In genomic region chr3L:18771095-18772013, dm6 we compare ENCODE assay signal across 1 fruit fly cellular context.
TF ChIP-seq lines count a peak whose summit lies in the region.

No protein-coding gene starts in this region.

TF ChIP-seq in whole organism, embryonic, 481 proteins besides CTCF, POLR2A, EP300 and RAD21 (continued from another document and continues in another):
- TF ChIP-seq CG9437 (GFP tag; optimal IDR thresholded peaks at IDR 0.05; lab: Kevin White, UChicago), result no peak
- no peak for TF ChIP-seq MESR4 (GFP tag; optimal IDR thresholded peaks at IDR 0.05; lab: Kevin White, UChicago)
- TF ChIP-seq ato (GFP tag; IDR thresholded peaks at IDR 0.05; lab: Robert Waterston, UW; ENCODE audit: partially characterized antibody), result no peak
- no peak for TF ChIP-seq Hmx (GFP tag; optimal IDR thresholded peaks at IDR 0.05; lab: Kevin White, UChicago)
- TF ChIP-seq CG10274 (GFP tag; optimal IDR thresholded peaks at IDR 0.05; lab: Kevin White, UChicago), result no peak
- no peak for TF ChIP-seq ind (GFP tag; optimal IDR thresholded peaks at IDR 0.05; lab: Kevin White, UChicago)
- TF ChIP-seq sna (GFP tag; IDR thresholded peaks at IDR 0.05; lab: Robert Waterston, UW; ENCODE audit: partially characterized antibody), result 0 out of 2 replicates have a peak, but pooled peaks have one; percentile 42
- no peak for TF ChIP-seq B-H1 (GFP tag; IDR thresholded peaks at IDR 0.05; lab: Robert Waterston, UW)
- no peak for TF ChIP-seq slou (GFP tag; optimal IDR thresholded peaks at IDR 0.05; lab: Kevin White, UChicago)
- TF ChIP-seq jumu (GFP tag; optimal IDR thresholded peaks at IDR 0.05; lab: Kevin White, UChicago), result no peak
- peak; percentile 73 for TF ChIP-seq CG8478 (optimal IDR thresholded peaks at IDR 0.05; lab: Kevin White, UChicago)
- peak; percentile 18; the same call in 1 of the 3 replicates for TF ChIP-seq Optix (GFP tag; IDR thresholded peaks at IDR 0.05; lab: Robert Waterston, UW)
- no peak for TF ChIP-seq nerfin-1 (tag; optimal IDR thresholded peaks at IDR 0.05; lab: Kevin White, UChicago)
- TF ChIP-seq ftz-f1 (GFP tag; optimal IDR thresholded peaks at IDR 0.05; lab: Kevin White, UChicago), result peak; percentile 99
- TF ChIP-seq CG18764 (GFP tag; optimal IDR thresholded peaks at IDR 0.05; lab: Kevin White, UChicago), result no peak
- no peak for TF ChIP-seq Mes4 (GFP tag; optimal IDR thresholded peaks at IDR 0.05; lab: Kevin White, UChicago)
- no peak for TF ChIP-seq odd (GFP tag; optimal IDR thresholded peaks at IDR 0.05; lab: Kevin White, UChicago)
- TF ChIP-seq Taf1 (GFP tag; IDR thresholded peaks at IDR 0.05; lab: Robert Waterston, UW), result no peak
- no peak for TF ChIP-seq CG16779 (GFP tag; IDR thresholded peaks at IDR 0.05; lab: Robert Waterston, UW)
- TF ChIP-seq GATAe (GFP tag; conservative IDR thresholded peaks at IDR 0.05; lab: Robert Waterston, UW), result no peak
- no peak for TF ChIP-seq CG9215 (GFP tag; IDR thresholded peaks at IDR 0.05; lab: Robert Waterston, UW)
- no peak for TF ChIP-seq HLH54F (GFP tag; optimal IDR thresholded peaks at IDR 0.05; lab: Kevin White, UChicago)
- TF ChIP-seq cg (GFP tag; optimal IDR thresholded peaks at IDR 0.05; lab: Kevin White, UChicago), result peak; percentile 87
- TF ChIP-seq CG4282 (GFP tag; optimal IDR thresholded peaks at IDR 0.05; lab: Kevin White, UChicago), result no peak
- TF ChIP-seq BEAF-32 (GFP tag; optimal IDR thresholded peaks at IDR 0.05; lab: Kevin White, UChicago), result no peak
- no peak for TF ChIP-seq CG13287 (GFP tag; IDR thresholded peaks at IDR 0.05; lab: Robert Waterston, UW; ENCODE audit: partially characterized antibody)
- TF ChIP-seq oc (tag; optimal IDR thresholded peaks at IDR 0.05; lab: Kevin White, UChicago), result peak; percentile 73
- no peak for TF ChIP-seq hbn (GFP tag; IDR thresholded peaks at IDR 0.05; lab: Robert Waterston, UW; ENCODE audit: partially characterized antibody)
- TF ChIP-seq gce (GFP tag; IDR thresholded peaks at IDR 0.05; lab: Robert Waterston, UW), result peak; percentile 11; the same call in 1 of the 3 replicates
- TF ChIP-seq MBD-R2 (GFP tag; IDR thresholded peaks at IDR 0.05; lab: Robert Waterston, UW), result no peak
- TF ChIP-seq CG2875 (GFP tag; optimal IDR thresholded peaks at IDR 0.05; lab: Kevin White, UChicago), result no peak
- TF ChIP-seq CG10543 (GFP tag; optimal IDR thresholded peaks at IDR 0.05; lab: Kevin White, UChicago), result no peak
- peak; percentile 25; the same call in 1 of the 2 replicates for TF ChIP-seq vvl (GFP tag; IDR thresholded peaks at IDR 0.05; lab: Robert Waterston, UW)
- peak; percentile 26 for TF ChIP-seq psq (GFP tag; optimal IDR thresholded peaks at IDR 0.05; lab: Kevin White, UChicago)
- TF ChIP-seq Oli (tag; optimal IDR thresholded peaks at IDR 0.05; lab: Kevin White, UChicago), result no peak
- no peak for TF ChIP-seq pnt (GFP tag; optimal IDR thresholded peaks at IDR 0.05; lab: Kevin White, UChicago)
- no peak for TF ChIP-seq mam (GFP tag; optimal IDR thresholded peaks at IDR 0.05; lab: Kevin White, UChicago)
- TF ChIP-seq CG4730 (GFP tag; IDR thresholded peaks at IDR 0.05; lab: Robert Waterston, UW), result no peak
- peak; percentile 29 for TF ChIP-seq CG2202 (tag; optimal IDR thresholded peaks at IDR 0.05; lab: Kevin White, UChicago)
- no peak for TF ChIP-seq wdn (GFP tag; IDR thresholded peaks at IDR 0.05; lab: Robert Waterston, UW)
- no peak; the same call in 2 of the 3 replicates for TF ChIP-seq so (GFP tag; IDR thresholded peaks at IDR 0.05; lab: Robert Waterston, UW)
- no peak for TF ChIP-seq CG11560 (tag; IDR thresholded peaks at IDR 0.05; lab: Robert Waterston, UW)
- peak; percentile 14 for TF ChIP-seq BtbVII (GFP tag; optimal IDR thresholded peaks at IDR 0.05; lab: Kevin White, UChicago)
- no peak for TF ChIP-seq CG15479 (GFP tag; optimal IDR thresholded peaks at IDR 0.05; lab: Kevin White, UChicago)
- TF ChIP-seq danr (GFP tag; IDR thresholded peaks at IDR 0.05; lab: Robert Waterston, UW), result no peak
- no peak for TF ChIP-seq NFAT (GFP tag; IDR thresholded peaks at IDR 0.05; lab: Robert Waterston, UW)
- TF ChIP-seq jigr1 (GFP tag; IDR thresholded peaks at IDR 0.05; lab: Robert Waterston, UW), result no peak
- no peak for TF ChIP-seq Hand (GFP tag; optimal IDR thresholded peaks at IDR 0.05; lab: Kevin White, UChicago)
- no peak for TF ChIP-seq fru (optimal IDR thresholded peaks at IDR 0.05; lab: Kevin White, UChicago)
- no peak for TF ChIP-seq Neu2 (GFP tag; optimal IDR thresholded peaks at IDR 0.05; lab: Kevin White, UChicago; ENCODE audit: borderline replicate concordance)
- no peak for TF ChIP-seq org-1 (GFP tag; optimal IDR thresholded peaks at IDR 0.05; lab: Kevin White, UChicago)
- TF ChIP-seq CG17829 (tag; optimal IDR thresholded peaks at IDR 0.05; lab: Kevin White, UChicago), result no peak
- peak; percentile 80 for TF ChIP-seq Drgx (GFP tag; IDR thresholded peaks at IDR 0.05; lab: Robert Waterston, UW)
- no peak for TF ChIP-seq CG2889 (GFP tag; IDR thresholded peaks at IDR 0.05; lab: Robert Waterston, UW)
- TF ChIP-seq CG6272 (GFP tag; IDR thresholded peaks at IDR 0.05; lab: Robert Waterston, UW), result no peak
- TF ChIP-seq CG3995 (GFP tag; optimal IDR thresholded peaks at IDR 0.05; lab: Kevin White, UChicago), result no peak
- peak; percentile 64 for TF ChIP-seq CG32767 (GFP tag; IDR thresholded peaks at IDR 0.05; lab: Robert Waterston, UW)
- TF ChIP-seq CG43689 (GFP tag; IDR thresholded peaks at IDR 0.05; lab: Robert Waterston, UW), result no peak
- no peak for TF ChIP-seq E2f1 (GFP tag; IDR thresholded peaks at IDR 0.05; lab: Robert Waterston, UW)
- peak; percentile 32 for TF ChIP-seq ab (GFP tag; optimal IDR thresholded peaks at IDR 0.05; lab: Kevin White, UChicago)
- 0 out of 3 replicates have a peak, but pooled peaks have one; percentile 12 for TF ChIP-seq Opbp (GFP tag; IDR thresholded peaks at IDR 0.05; lab: Robert Waterston, UW; ENCODE audit: partially characterized antibody)
- no peak for TF ChIP-seq tup (GFP tag; optimal IDR thresholded peaks at IDR 0.05; lab: Kevin White, UChicago)
- no peak for TF ChIP-seq MTF-1 (GFP tag; optimal IDR thresholded peaks at IDR 0.05; lab: Kevin White, UChicago; ENCODE audit: borderline replicate concordance)
- TF ChIP-seq CG15601 (tag; optimal IDR thresholded peaks at IDR 0.05; lab: Kevin White, UChicago), result peak; percentile 58
- peak; percentile 21 for TF ChIP-seq CG15269 (tag; optimal IDR thresholded peaks at IDR 0.05; lab: Kevin White, UChicago)
- no peak for TF ChIP-seq CG32532 (GFP tag; IDR thresholded peaks at IDR 0.05; lab: Robert Waterston, UW)
- TF ChIP-seq D (optimal IDR thresholded peaks at IDR 0.05; lab: Kevin White, UChicago), result no peak
- TF ChIP-seq D (GFP tag; optimal IDR thresholded peaks at IDR 0.05; lab: Kevin White, UChicago), result no peak
- TF ChIP-seq CG15011 (GFP tag; optimal IDR thresholded peaks at IDR 0.05; lab: Kevin White, UChicago), result no peak
- TF ChIP-seq Scr (GFP tag; IDR thresholded peaks at IDR 0.05; lab: Robert Waterston, UW; ENCODE audit: partially characterized antibody), result no peak
- TF ChIP-seq Fer1 (GFP tag; optimal IDR thresholded peaks at IDR 0.05; lab: Kevin White, UChicago), result no peak
- peak; percentile 23 for TF ChIP-seq CG6854 (GFP tag; optimal IDR thresholded peaks at IDR 0.05; lab: Kevin White, UChicago)
- peak; percentile 100 for TF ChIP-seq Blimp-1 (GFP tag; optimal IDR thresholded peaks at IDR 0.05; lab: Kevin White, UChicago)
- TF ChIP-seq CG3407 (GFP tag; optimal IDR thresholded peaks at IDR 0.05; lab: Kevin White, UChicago), result no peak
- TF ChIP-seq onecut (GFP tag; IDR thresholded peaks at IDR 0.05; lab: Robert Waterston, UW), result peak; percentile 4; the same call in 1 of the 2 replicates
- no peak for TF ChIP-seq maf-S (GFP tag; optimal IDR thresholded peaks at IDR 0.05; lab: Kevin White, UChicago)
- no peak for TF ChIP-seq HLH3B (GFP tag; IDR thresholded peaks at IDR 0.05; lab: Robert Waterston, UW)
- no peak for TF ChIP-seq da (GFP tag; optimal IDR thresholded peaks at IDR 0.05; lab: Kevin White, UChicago)
- peak; percentile 77 for TF ChIP-seq Med (GFP tag; lab: Kevin White, UChicago)
- TF ChIP-seq sima (GFP tag; optimal IDR thresholded peaks at IDR 0.05; lab: Kevin White, UChicago), result no peak
- TF ChIP-seq Six4 (GFP tag; optimal IDR thresholded peaks at IDR 0.05; lab: Kevin White, UChicago), result no peak
- no peak for TF ChIP-seq CG30020 (tag; optimal IDR thresholded peaks at IDR 0.05; lab: Kevin White, UChicago)
- peak; percentile 96 for TF ChIP-seq crol (GFP tag; IDR thresholded peaks at IDR 0.05; lab: Robert Waterston, UW)
- no peak; the same call in 2 of the 3 replicates for TF ChIP-seq CG11695 (GFP tag; IDR thresholded peaks at IDR 0.05; lab: Robert Waterston, UW)
- no peak for TF ChIP-seq aop (GFP tag; IDR thresholded peaks at IDR 0.05; lab: Robert Waterston, UW)
- no peak for TF ChIP-seq bigmax (GFP tag; optimal IDR thresholded peaks at IDR 0.05; lab: Kevin White, UChicago)
- peak; percentile 41 for TF ChIP-seq CG2712 (tag; optimal IDR thresholded peaks at IDR 0.05; lab: Kevin White, UChicago)
- TF ChIP-seq sug (tag; optimal IDR thresholded peaks at IDR 0.05; lab: Kevin White, UChicago), result peak; percentile 85
- TF ChIP-seq CG5953 (GFP tag; IDR thresholded peaks at IDR 0.05; lab: Robert Waterston, UW), result no peak
- TF ChIP-seq CG4404 (GFP tag; IDR thresholded peaks at IDR 0.05; lab: Robert Waterston, UW), result no peak
- TF ChIP-seq CG7271 (tag; optimal IDR thresholded peaks at IDR 0.05; lab: Kevin White, UChicago), result no peak
- TF ChIP-seq CG7987 (GFP tag; optimal IDR thresholded peaks at IDR 0.05; lab: Kevin White, UChicago), result no peak
- TF ChIP-seq fu2 (GFP tag; optimal IDR thresholded peaks at IDR 0.05; lab: Kevin White, UChicago), result no peak
- TF ChIP-seq CG10565 (GFP tag; optimal IDR thresholded peaks at IDR 0.05; lab: Kevin White, UChicago), result no peak
- TF ChIP-seq C15 (GFP tag; IDR thresholded peaks at IDR 0.05; lab: Robert Waterston, UW), result no peak
- no peak for TF ChIP-seq pita (GFP tag; optimal IDR thresholded peaks at IDR 0.05; lab: Kevin White, UChicago)
- TF ChIP-seq CG15073 (GFP tag; optimal IDR thresholded peaks at IDR 0.05; lab: Kevin White, UChicago), result no peak
- TF ChIP-seq pros (GFP tag; optimal IDR thresholded peaks at IDR 0.05; lab: Kevin White, UChicago), result no peak
- TF ChIP-seq CG1529 (GFP tag; optimal IDR thresholded peaks at IDR 0.05; lab: Kevin White, UChicago), result no peak
- peak; percentile 20 for TF ChIP-seq CG4328 (GFP tag; optimal IDR thresholded peaks at IDR 0.05; lab: Kevin White, UChicago)
- peak; percentile 96 for TF ChIP-seq kni (GFP tag; optimal IDR thresholded peaks at IDR 0.05; lab: Kevin White, UChicago)
- TF ChIP-seq CG9727 (GFP tag; optimal IDR thresholded peaks at IDR 0.05; lab: Kevin White, UChicago), result peak; percentile 66
- no peak for TF ChIP-seq emc (GFP tag; optimal IDR thresholded peaks at IDR 0.05; lab: Kevin White, UChicago)
- no peak for TF ChIP-seq Dip3 (GFP tag; optimal IDR thresholded peaks at IDR 0.05; lab: Kevin White, UChicago)
- TF ChIP-seq Adf1 (GFP tag; IDR thresholded peaks at IDR 0.05; lab: Robert Waterston, UW), result peak; percentile 99
- no peak for TF ChIP-seq hth (optimal IDR thresholded peaks at IDR 0.05; lab: Kevin White, UChicago)
- no peak for TF ChIP-seq gsb (GFP tag; IDR thresholded peaks at IDR 0.05; lab: Robert Waterston, UW)
- TF ChIP-seq dan (GFP tag; IDR thresholded peaks at IDR 0.05; lab: Robert Waterston, UW), result no peak
- no peak for TF ChIP-seq repo (GFP tag; optimal IDR thresholded peaks at IDR 0.05; lab: Kevin White, UChicago)
- TF ChIP-seq YL-1 (GFP tag; optimal IDR thresholded peaks at IDR 0.05; lab: Kevin White, UChicago), result no peak
- TF ChIP-seq CG2678 (tag; optimal IDR thresholded peaks at IDR 0.05; lab: Kevin White, UChicago), result peak; percentile 12
- peak; percentile 94 for TF ChIP-seq CG33557 (GFP tag; optimal IDR thresholded peaks at IDR 0.05; lab: Kevin White, UChicago)
- TF ChIP-seq Ada2b (GFP tag; IDR thresholded peaks at IDR 0.05; lab: Robert Waterston, UW), result no peak
- TF ChIP-seq klu (GFP tag; IDR thresholded peaks at IDR 0.05; lab: Robert Waterston, UW), result peak; percentile 55; the same call in 1 of the 2 replicates
- TF ChIP-seq insv (GFP tag; optimal IDR thresholded peaks at IDR 0.05; lab: Kevin White, UChicago), result no peak
- TF ChIP-seq inv (GFP tag; IDR thresholded peaks at IDR 0.05; lab: Robert Waterston, UW; ENCODE audit: partially characterized antibody), result no peak
- TF ChIP-seq CG7357 (GFP tag; IDR thresholded peaks at IDR 0.05; lab: Robert Waterston, UW), result no peak
- TF ChIP-seq Mad (GFP tag; optimal IDR thresholded peaks at IDR 0.05; lab: Kevin White, UChicago), result no peak
- TF ChIP-seq nau (GFP tag; optimal IDR thresholded peaks at IDR 0.05; lab: Kevin White, UChicago), result no peak
- no peak for TF ChIP-seq lov (optimal IDR thresholded peaks at IDR 0.05; lab: Kevin White, UChicago)
- peak; percentile 68; the same call in 1 of the 3 replicates for TF ChIP-seq lov (GFP tag; IDR thresholded peaks at IDR 0.05; lab: Robert Waterston, UW)
- TF ChIP-seq CG18619 (GFP tag; optimal IDR thresholded peaks at IDR 0.05; lab: Kevin White, UChicago), result no peak
- TF ChIP-seq CG1792 (GFP tag; optimal IDR thresholded peaks at IDR 0.05; lab: Kevin White, UChicago), result no peak
- TF ChIP-seq fd102C (GFP tag; optimal IDR thresholded peaks at IDR 0.05; lab: Kevin White, UChicago), result no peak
- TF ChIP-seq crc (GFP tag; optimal IDR thresholded peaks at IDR 0.05; lab: Kevin White, UChicago), result no peak
- TF ChIP-seq bsh (GFP tag; optimal IDR thresholded peaks at IDR 0.05; lab: Kevin White, UChicago), result peak; percentile 8 to 44
- no peak for TF ChIP-seq CG6765 (GFP tag; optimal IDR thresholded peaks at IDR 0.05; lab: Kevin White, UChicago)
- TF ChIP-seq ken (GFP tag; IDR thresholded peaks at IDR 0.05; lab: Robert Waterston, UW), result no peak; the same call in 2 of the 3 replicates
- no peak for TF ChIP-seq PHDP (tag; optimal IDR thresholded peaks at IDR 0.05; lab: Kevin White, UChicago)
- TF ChIP-seq Dip2 (GFP tag; IDR thresholded peaks at IDR 0.05; lab: Robert Waterston, UW), result no peak
- peak; percentile 3 for TF ChIP-seq kah (GFP tag; optimal IDR thresholded peaks at IDR 0.05; lab: Kevin White, UChicago)
- TF ChIP-seq CG42726 (GFP tag; IDR thresholded peaks at IDR 0.05; lab: Robert Waterston, UW; ENCODE audit: partially characterized antibody), result 0 out of 2 replicates have a peak, but pooled peaks have one; percentile 9
- peak; percentile 21; the same call in 1 of the 3 replicates for TF ChIP-seq row (GFP tag; IDR thresholded peaks at IDR 0.05; lab: Robert Waterston, UW)
- peak; percentile 29; the same call in 1 of the 2 replicates for TF ChIP-seq Ptx1 (GFP tag; IDR thresholded peaks at IDR 0.05; lab: Robert Waterston, UW)
- TF ChIP-seq luna (GFP tag; optimal IDR thresholded peaks at IDR 0.05; lab: Kevin White, UChicago), result no peak
- no peak for TF ChIP-seq fd3F (GFP tag; optimal IDR thresholded peaks at IDR 0.05; lab: Kevin White, UChicago)
